Worm (Caenorhabditis elegans) whole organism, L4/young adult: ENCODE results near the gene R12B2.6.

Experiments
- dao-5 ChIP-seq: sonication (generic microtip); optimal IDR thresholded peaks from 2 replicates; lab custom pipeline; 2016; ENCODE audit warnings: missing genotype, missing genetic modification characterization, moderate library complexity, missing compliant biosample characterization
- him-1 ChIP-seq: sonication (generic microtip); optimal IDR thresholded peaks from 2 replicates; lab custom pipeline; 2016; ENCODE audit warnings: missing genotype, missing genetic modification reagents, missing genetic modification characterization, missing compliant biosample characterization

DNA sequence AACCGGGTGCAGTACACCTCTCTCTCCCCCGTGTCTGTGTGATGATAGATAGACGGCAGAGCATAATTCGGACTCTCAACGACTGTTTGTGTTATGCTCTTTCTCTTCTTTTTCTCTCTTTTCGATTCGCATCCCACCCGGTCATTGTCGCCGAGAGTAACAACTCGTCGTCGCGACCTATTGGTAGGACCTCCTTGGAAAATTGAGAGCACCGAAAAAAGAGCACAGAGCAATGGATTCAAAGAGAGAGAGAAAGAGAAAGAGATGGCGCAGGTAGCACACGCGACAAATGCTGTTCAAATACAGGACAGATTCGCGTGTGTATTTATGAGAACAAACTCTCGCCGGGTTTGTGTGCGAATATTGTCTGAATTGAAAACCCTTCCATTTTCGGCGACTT is 9.7 kb upstream of the R12B2.6 start:
- TF ChIP-seq dao-5 (tag; lab: Kevin White, UChicago) = no peak
- no peak for TF ChIP-seq him-1
